Worm (Caenorhabditis elegans) whole organism, midembryonic: ENCODE results near the gene srh-277.

Experiments used
- T22C8.4 ChIP-seq: fragments of 200-800 bp; sonication (Bioruptor generic); IDR thresholded peaks from 2 replicates; pipeline ENCODE4 v1.3.6; 2022; ENCODE audit warnings: missing genetic modification characterization, missing compliant biosample characterization
- cog-1 ChIP-seq: sonication (generic microtip); optimal IDR thresholded peaks from 2 replicates; lab custom pipeline; 2016; ENCODE audit warnings: missing genetic modification characterization, missing compliant biosample characterization
- flt-1 ChIP-seq: fragments of 200-800 bp; sonication (Bioruptor generic); IDR thresholded peaks from 2 replicates; pipeline ENCODE4 v1.3.6; 2022; ENCODE audit warnings: missing genetic modification characterization, missing compliant biosample characterization
- klf-2 ChIP-seq: fragments of 200-800 bp; sonication (Bioruptor generic); conservative IDR thresholded peaks from 2 replicates; pipeline ENCODE4 v1.3.6; 2022; ENCODE audit warnings: missing genetic modification reagents, missing genetic modification characterization, missing compliant biosample characterization
- med-1 ChIP-seq: sonication (generic microtip); optimal IDR thresholded peaks from 2 replicates; lab custom pipeline; 2017; ENCODE audit warnings: missing genetic modification characterization, mild to moderate bottlenecking, missing compliant biosample characterization, antibody characterized with exemption, missing genetic modification reagents; ENCODE audit not compliant: insufficient read depth
- ref-1 ChIP-seq: fragments of 200-800 bp; sonication (Bioruptor generic); conservative IDR thresholded peaks from 2 replicates; pipeline ENCODE4 v1.3.6; 2022; ENCODE audit warnings: missing genetic modification reagents, missing genetic modification characterization, missing compliant biosample characterization
- tab-1 ChIP-seq: fragments of 200-800 bp; sonication (Bioruptor generic); IDR thresholded peaks from 2 replicates; pipeline ENCODE4 v1.3.6; 2022; ENCODE audit warnings: missing genetic modification characterization, missing compliant biosample characterization
- ztf-23 ChIP-seq: fragments of 200-800 bp; sonication (Bioruptor generic); IDR thresholded peaks from 2 replicates; pipeline ENCODE4 v1.3.6; 2022; ENCODE audit warnings: missing genetic modification reagents, missing genetic modification characterization, missing compliant biosample characterization
- ztf-29 ChIP-seq: fragments of 200-800 bp; sonication (Bioruptor generic); IDR thresholded peaks from 2 replicates; pipeline ENCODE4 v1.3.6; 2022; ENCODE audit warnings: missing genetic modification reagents, missing genetic modification characterization, missing compliant biosample characterization

Gene srh-277

ce11 chrV:16182918-16183317 lies at the start of gene srh-277:
TSS of gene srh-277 (plus strand) at chrV:16183218.
- TF ChIP-seq ztf-29 (no peak), tab-1 (GFP tag; lab: Robert Waterston, UW) (no peak), flt-1 (GFP tag; lab: Robert Waterston, UW) (no peak), klf-2 (GFP tag; lab: Robert Waterston, UW) (no peak), cog-1 (no peak), T22C8.4 (GFP tag; lab: Robert Waterston, UW) (no peak), ztf-23 (GFP tag; lab: Robert Waterston, UW) (no peak), ref-1 (no peak), med-1 (GFP tag; lab: Kevin White, UChicago) (no peak)

- no peak for TF ChIP-seq med-1 (GFP tag; lab: Kevin White, UChicago)
- TF ChIP-seq ref-1 = no peak
Measured at ce11 chrV:16137043-16137442, 46.0 kb upstream of the srh-277 start, which contains the start of gene F44G3.7. TSS of gene F44G3.7 (minus strand) at chrV:16137143.

ce11 chrV:16139529-16139928 lies 43.5 kb upstream of the srh-277 start, which contains the start of gene clc-11:
TSS of gene clc-11 (minus strand) at chrV:16139629.
- TF ChIP-seq flt-1 (GFP tag; lab: Robert Waterston, UW) = no peak
- no peak for TF ChIP-seq tab-1 (GFP tag; lab: Robert Waterston, UW)
- no peak for TF ChIP-seq cog-1
- TF ChIP-seq ztf-29 = no peak
- TF ChIP-seq klf-2 (GFP tag; lab: Robert Waterston, UW) = no peak
- no peak for TF ChIP-seq T22C8.4 (GFP tag; lab: Robert Waterston, UW)
- no peak for TF ChIP-seq med-1 (GFP tag; lab: Kevin White, UChicago)
- no peak for TF ChIP-seq ztf-23 (GFP tag; lab: Robert Waterston, UW)
- TF ChIP-seq ref-1 = no peak

- no peak for TF ChIP-seq med-1 (GFP tag; lab: Kevin White, UChicago)
- TF ChIP-seq ztf-23 (GFP tag; lab: Robert Waterston, UW) = no peak
- TF ChIP-seq tab-1 (GFP tag; lab: Robert Waterston, UW) = no peak
- no peak for TF ChIP-seq cog-1
- TF ChIP-seq flt-1 (GFP tag; lab: Robert Waterston, UW) = no peak
- no peak for TF ChIP-seq ztf-29
- no peak for TF ChIP-seq ref-1
- no peak for TF ChIP-seq T22C8.4 (GFP tag; lab: Robert Waterston, UW)
Measured at ce11 chrV:16141071-16141470, 41.9 kb upstream of the srh-277 start, which contains the start of gene clc-32. TSS of gene clc-32 (minus strand) at chrV:16141171.

- TF ChIP-seq tab-1 (GFP tag; lab: Robert Waterston, UW) (no peak), klf-2 (GFP tag; lab: Robert Waterston, UW) (no peak), T22C8.4 (GFP tag; lab: Robert Waterston, UW) (no peak), flt-1 (GFP tag; lab: Robert Waterston, UW) (no peak), cog-1 (no peak), ztf-29 (no peak), ztf-23 (GFP tag; lab: Robert Waterston, UW) (no peak), med-1 (GFP tag; lab: Kevin White, UChicago) (no peak), ref-1 (no peak)
Measured at ce11 chrV:16142371-16142770, 40.6 kb upstream of the srh-277 start, which contains the start of gene fbxa-18. TSS of gene fbxa-18 (plus strand) at chrV:16142671.

- TF ChIP-seq ref-1 (no peak), T22C8.4 (GFP tag; lab: Robert Waterston, UW) (no peak), med-1 (GFP tag; lab: Kevin White, UChicago) (no peak), ztf-29 (no peak), flt-1 (GFP tag; lab: Robert Waterston, UW) (no peak), ztf-23 (GFP tag; lab: Robert Waterston, UW) (no peak), cog-1 (no peak)
Measured at ce11 chrV:16143066-16143581, 39.9 kb upstream of the srh-277 start, which contains the start of gene fbxa-88. TSS of gene fbxa-88 (minus strand) at chrV:16143116.

- TF ChIP-seq flt-1 (GFP tag; lab: Robert Waterston, UW) = no peak
- TF ChIP-seq cog-1 = no peak
- TF ChIP-seq ztf-23 (GFP tag; lab: Robert Waterston, UW) = no peak
- no peak for TF ChIP-seq T22C8.4 (GFP tag; lab: Robert Waterston, UW)
- no peak for TF ChIP-seq tab-1 (GFP tag; lab: Robert Waterston, UW)
- TF ChIP-seq med-1 (GFP tag; lab: Kevin White, UChicago) = no peak
- no peak for TF ChIP-seq ztf-29
- no peak for TF ChIP-seq ref-1
- TF ChIP-seq klf-2 (GFP tag; lab: Robert Waterston, UW) = no peak
Measured at ce11 chrV:16145009-16145408, 38.0 kb upstream of the srh-277 start.

ce11 chrV:16148805-16149204 lies 34.2 kb upstream of the srh-277 start, which contains the start of gene F10A3.4:
TSS of gene F10A3.4 (plus strand) at chrV:16149105.
- TF ChIP-seq tab-1 (GFP tag; lab: Robert Waterston, UW) (no peak), klf-2 (GFP tag; lab: Robert Waterston, UW) (no peak), cog-1 (no peak), T22C8.4 (GFP tag; lab: Robert Waterston, UW) (no peak), ztf-29 (no peak), ztf-23 (GFP tag; lab: Robert Waterston, UW) (no peak)

ce11 chrV:16153375-16153774 lies 29.6 kb upstream of the srh-277 start, which contains the start of gene str-254:
TSS of gene str-254 (minus strand) at chrV:16153475.
- no peak for TF ChIP-seq flt-1 (GFP tag; lab: Robert Waterston, UW)

ce11 chrV:16155111-16155510 lies 27.9 kb upstream of the srh-277 start, which contains the start of gene str-97:
TSS of gene str-97 (minus strand) at chrV:16155211.
- TF ChIP-seq ztf-23 (GFP tag; lab: Robert Waterston, UW) (no peak), klf-2 (GFP tag; lab: Robert Waterston, UW) (no peak), T22C8.4 (GFP tag; lab: Robert Waterston, UW) (no peak), ref-1 (no peak), cog-1 (no peak), flt-1 (GFP tag; lab: Robert Waterston, UW) (no peak), tab-1 (GFP tag; lab: Robert Waterston, UW) (no peak), ztf-29 (no peak)
